Fruit fly (Drosophila melanogaster) Kc167 (cell line): ENCODE data around the gene CG43084.

Source experiments
- h ChIP-seq: fragments of >200 bp; optimal IDR thresholded peaks from 3 replicates; lab custom pipeline; 2018; ENCODE audit warnings: missing external identifiers
- insv ChIP-seq: fragments of >200 bp; optimal IDR thresholded peaks from 3 replicates; lab custom pipeline; 2018; ENCODE audit warnings: missing external identifiers
- ttk ChIP-seq: sonication (Bioruptor generic); optimal IDR thresholded peaks from 2 replicates; lab custom pipeline; 2017; ENCODE audit warnings: missing external identifiers

dm6 chr3L:15634368-15635075 is 16.1 kb upstream of the CG43084 start:
- TF ChIP-seq h (lab: Kevin White, UChicago): no peak
- TF ChIP-seq insv (lab: Kevin White, UChicago): no peak
- no peak for TF ChIP-seq ttk
